Worm (Caenorhabditis elegans): ENCODE measurements around the gene F43H9.3.

ce11 chrV:8067800-8068199 is 43.1 kb upstream of the F43H9.3 start, which contains the start of gene str-140:
- TF ChIP-seq jun-1 (tag; optimal IDR thresholded peaks at IDR 0.05), result no peak
- TF ChIP-seq ztf-4 (tag; optimal IDR thresholded peaks at IDR 0.05), result no peak
- TF ChIP-seq fkh-10 (GFP tag; optimal IDR thresholded peaks at IDR 0.05), result no peak

Measured in whole organism, L1 larva.